Fruit fly (Drosophila melanogaster) whole organism, embryonic: ENCODE data around the gene CG8516.

Experiments used
- Aef1 ChIP-seq: fragments of 200-800 bp; sonication (Bioruptor generic); IDR thresholded peaks from 3 replicates; pipeline ENCODE4 v1.3.6; 2022; ENCODE audit warnings: missing biosample characterization, missing genetic modification characterization
- Antp ChIP-seq: fragments of 200-800 bp; sonication (Bioruptor generic); optimal IDR thresholded peaks from 3 replicates; lab custom pipeline; 2016; ENCODE audit warnings: missing biosample characterization, missing genetic modification characterization
- B-H1 ChIP-seq: fragments of 200-800 bp; sonication (Bioruptor generic); IDR thresholded peaks from 3 replicates; pipeline ENCODE4 v1.3.6; 2022; ENCODE audit warnings: missing biosample characterization, missing genetic modification characterization
- Bdp1 ChIP-seq: fragments of 200-800 bp; sonication (Bioruptor generic); optimal IDR thresholded peaks from 3 replicates; lab custom pipeline; 2016; ENCODE audit warnings: missing biosample characterization, missing genetic modification characterization
- CG10321 ChIP-seq: fragments of 200-800 bp; sonication (Bioruptor generic); IDR thresholded peaks from 2 replicates; pipeline ENCODE4 v1.3.6; 2022; ENCODE audit warnings: missing biosample characterization, missing genetic modification characterization
- CG10565 ChIP-seq: fragments of 200-800 bp; sonication (Bioruptor generic); optimal IDR thresholded peaks from 3 replicates; lab custom pipeline; 2016; ENCODE audit warnings: missing biosample characterization, mild to moderate bottlenecking, missing genetic modification characterization
- CG12219 ChIP-seq: fragments of 200-800 bp; sonication (Bioruptor generic); optimal IDR thresholded peaks from 3 replicates; lab custom pipeline; 2018; ENCODE audit warnings: missing biosample characterization, mild to moderate bottlenecking, missing genetic modification characterization
- CG13287 ChIP-seq: fragments of 200-800 bp; sonication (Bioruptor generic); IDR thresholded peaks from 2 replicates; pipeline ENCODE4 v1.3.6; 2022; ENCODE audit warnings: missing biosample characterization, missing genetic modification characterization; ENCODE audit not compliant: partially characterized antibody
- CG1647 ChIP-seq: fragments of 200-800 bp; sonication (Bioruptor generic); optimal IDR thresholded peaks from 3 replicates; lab custom pipeline; 2016; ENCODE audit warnings: missing biosample characterization, missing genetic modification characterization
- CG2199 ChIP-seq: fragments of 200-800 bp; sonication (Bioruptor generic); IDR thresholded peaks from 3 replicates; pipeline ENCODE4 v1.3.6; 2022; ENCODE audit warnings: missing biosample characterization, missing genetic modification characterization
- CG3065 ChIP-seq: fragments of 200-800 bp; sonication (Bioruptor generic); optimal IDR thresholded peaks from 2 replicates; lab custom pipeline; 2016; ENCODE audit warnings: missing biosample characterization, missing genetic modification characterization
- CG32532 ChIP-seq: fragments of 200-800 bp; sonication (Bioruptor generic); IDR thresholded peaks from 2 replicates; pipeline ENCODE4 v1.3.6; 2022; ENCODE audit warnings: missing biosample characterization, missing genetic modification characterization
- CG7928 ChIP-seq: fragments of 200-800 bp; sonication (Bioruptor generic); optimal IDR thresholded peaks from 2 replicates; lab custom pipeline; 2017; ENCODE audit warnings: missing biosample characterization, mild to moderate bottlenecking, missing genetic modification characterization
- CG7987 ChIP-seq: fragments of 200-800 bp; sonication (Bioruptor generic); optimal IDR thresholded peaks from 2 replicates; lab custom pipeline; 2018; ENCODE audit warnings: missing biosample characterization, mild to moderate bottlenecking, missing genetic modification characterization, moderate library complexity
- CG8924 ChIP-seq: fragments of 200-800 bp; optimal IDR thresholded peaks from 3 replicates; lab custom pipeline; 2019; ENCODE audit warnings: missing biosample characterization, mild to moderate bottlenecking, missing genetic modification characterization, moderate library complexity
- CrebB ChIP-seq: fragments of 200-800 bp; sonication (Bioruptor generic); optimal IDR thresholded peaks from 3 replicates; lab custom pipeline; 2018; ENCODE audit warnings: missing biosample characterization, mild to moderate bottlenecking, missing genetic modification characterization
- D ChIP-seq, 2 experiments: fragments of 200-800 bp in 1 of 2; fragments of >200 bp in 1 of 2; sonication (Bioruptor generic) in 1 of 2; optimal IDR thresholded peaks; 2 replicates in 1 of 2; 3 replicates in 1 of 2; lab custom pipeline; 2017; ENCODE audit warnings: mild to moderate bottlenecking in 1 of 2, missing biosample characterization in 1 of 2, missing genetic modification characterization in 1 of 2, missing genetic modification reagents in 1 of 2
- Deaf1 ChIP-seq: fragments of 200-800 bp; optimal IDR thresholded peaks from 3 replicates; lab custom pipeline; 2019; ENCODE audit warnings: missing biosample characterization, mild to moderate bottlenecking, missing genetic modification characterization, moderate library complexity
- E2f2 ChIP-seq: fragments of 200-800 bp; sonication (Bioruptor generic); IDR thresholded peaks from 2 replicates; pipeline ENCODE4 v1.3.6; 2022; ENCODE audit warnings: missing biosample characterization, missing genetic modification characterization
- Ets65A ChIP-seq: fragments of 200-800 bp; sonication (Bioruptor generic); peaks from one replicate; lab custom pipeline; 2016; ENCODE audit warnings: missing biosample characterization, missing genetic modification characterization
- HLH4C ChIP-seq: fragments of 200-800 bp; sonication (Bioruptor generic); IDR thresholded peaks from 3 replicates; pipeline ENCODE4 v1.3.6; 2022; ENCODE audit warnings: missing biosample characterization, missing genetic modification characterization; ENCODE audit not compliant: partially characterized antibody
- Hsf ChIP-seq: fragments of 200-800 bp; sonication (Bioruptor generic); optimal IDR thresholded peaks from 3 replicates; lab custom pipeline; 2016; ENCODE audit warnings: missing biosample characterization, missing genetic modification characterization
- Lim3 ChIP-seq: fragments of 200-800 bp; sonication (Bioruptor generic); IDR thresholded peaks from 2 replicates; pipeline ENCODE4 v1.3.6; 2022; ENCODE audit warnings: missing biosample characterization, missing genetic modification characterization
- Nf-YA ChIP-seq: fragments of 200-800 bp; sonication (Bioruptor generic); IDR thresholded peaks from 2 replicates; pipeline ENCODE4 v1.3.6; 2022; ENCODE audit warnings: missing biosample characterization, missing genetic modification characterization
- Nf-YC ChIP-seq: fragments of 200-800 bp; optimal IDR thresholded peaks from 3 replicates; lab custom pipeline; 2019; ENCODE audit warnings: missing biosample characterization, mild to moderate bottlenecking, missing genetic modification characterization, moderate library complexity
- Opbp ChIP-seq: fragments of 200-800 bp; sonication (Bioruptor generic); IDR thresholded peaks from 3 replicates; pipeline ENCODE4 v1.3.6; 2022; ENCODE audit warnings: missing biosample characterization, missing genetic modification characterization; ENCODE audit not compliant: partially characterized antibody
- PHDP ChIP-seq: fragments of 200-800 bp; sonication (Bioruptor generic); optimal IDR thresholded peaks from 3 replicates; lab custom pipeline; 2018; ENCODE audit warnings: missing biosample characterization, mild to moderate bottlenecking, missing genetic modification characterization, moderate library complexity
- Poxn ChIP-seq: fragments of 200-800 bp; sonication (Bioruptor generic); IDR thresholded peaks from 2 replicates; pipeline ENCODE4 v1.3.6; 2022; ENCODE audit warnings: missing biosample characterization, missing genetic modification characterization
- Rx ChIP-seq: fragments of 200-800 bp; sonication (Bioruptor generic); IDR thresholded peaks from 2 replicates; pipeline ENCODE4 v1.3.6; 2022; ENCODE audit warnings: missing biosample characterization, missing genetic modification characterization
- Ssrp ChIP-seq: fragments of 200-800 bp; sonication (Bioruptor generic); optimal IDR thresholded peaks from 2 replicates; lab custom pipeline; 2018; ENCODE audit warnings: missing biosample characterization, mild to moderate bottlenecking, missing genetic modification characterization, moderate library complexity
- Usf ChIP-seq: fragments of 200-800 bp; sonication (Bioruptor generic); optimal IDR thresholded peaks from 2 replicates; lab custom pipeline; 2017; ENCODE audit warnings: missing genotype, missing biosample characterization, missing genetic modification characterization
- abd-A ChIP-seq: fragments of 200-800 bp; sonication (Bioruptor generic); optimal IDR thresholded peaks from 3 replicates; lab custom pipeline; 2019; ENCODE audit warnings: missing biosample characterization, mild to moderate bottlenecking, missing genetic modification characterization, moderate library complexity
- bbx ChIP-seq: fragments of 200-800 bp; sonication (Bioruptor generic); IDR thresholded peaks from 2 replicates; pipeline ENCODE4 v1.3.6; 2022; ENCODE audit warnings: missing biosample characterization, missing genetic modification characterization; ENCODE audit not compliant: partially characterized antibody
- caup ChIP-seq: fragments of 200-800 bp; sonication (Bioruptor generic); optimal IDR thresholded peaks from 3 replicates; lab custom pipeline; 2017; ENCODE audit warnings: missing biosample characterization, mild to moderate bottlenecking, missing genetic modification characterization, moderate library complexity; ENCODE audit not compliant: severe bottlenecking
- chif ChIP-seq, 2 experiments: fragments of 200-800 bp; sonication (Bioruptor generic); optimal IDR thresholded peaks; 3 replicates each; lab custom pipeline; 2016; ENCODE audit warnings: missing biosample characterization in 2 of 2, missing genetic modification characterization in 2 of 2
- disco-r ChIP-seq: fragments of 200-800 bp; sonication (Bioruptor generic); optimal IDR thresholded peaks from 2 replicates; lab custom pipeline; 2016; ENCODE audit warnings: missing biosample characterization, missing genetic modification characterization
- dpn ChIP-seq, 2 experiments: fragments of 200-800 bp; sonication (Bioruptor generic); optimal IDR thresholded peaks; 3 replicates each; lab custom pipeline; 2016; ENCODE audit warnings: missing biosample characterization in 2 of 2, missing genetic modification characterization in 2 of 2
- emc ChIP-seq: fragments of 200-800 bp; sonication (Bioruptor generic); optimal IDR thresholded peaks from 2 replicates; lab custom pipeline; 2016; ENCODE audit warnings: missing biosample characterization, missing genetic modification characterization
- ems ChIP-seq: fragments of 200-800 bp; sonication (Bioruptor generic); optimal IDR thresholded peaks from 3 replicates; lab custom pipeline; 2016; ENCODE audit warnings: missing biosample characterization, missing genetic modification characterization
- eyg ChIP-seq: fragments of 200-800 bp; sonication (Bioruptor generic); optimal IDR thresholded peaks from 3 replicates; lab custom pipeline; 2016; ENCODE audit warnings: missing biosample characterization, missing genetic modification characterization
- grau ChIP-seq: fragments of 200-800 bp; optimal IDR thresholded peaks from 3 replicates; lab custom pipeline; 2019; ENCODE audit warnings: missing biosample characterization, mild to moderate bottlenecking, missing genetic modification characterization, moderate library complexity
- insv ChIP-seq, 2 experiments: fragments of 200-800 bp; sonication (Bioruptor generic); optimal IDR thresholded peaks; 3 replicates each; lab custom pipeline; 2016 to 2018; ENCODE audit warnings: missing biosample characterization in 2 of 2, missing genetic modification characterization in 2 of 2
- p53 ChIP-seq: fragments of 200-800 bp; sonication (Bioruptor generic); optimal IDR thresholded peaks from 2 replicates; lab custom pipeline; 2016; ENCODE audit warnings: missing biosample characterization, missing genetic modification characterization
- ro ChIP-seq: fragments of 200-800 bp; sonication (Bioruptor generic); IDR thresholded peaks from 2 replicates; pipeline ENCODE4 v1.3.6; 2022; ENCODE audit warnings: missing biosample characterization, missing genetic modification characterization
- slou ChIP-seq: fragments of 200-800 bp; sonication (Bioruptor generic); optimal IDR thresholded peaks from 3 replicates; lab custom pipeline; 2016; ENCODE audit warnings: missing biosample characterization, missing genetic modification characterization
- stc ChIP-seq: fragments of 200-800 bp; sonication (Bioruptor generic); IDR thresholded peaks from 2 replicates; pipeline ENCODE4 v1.3.6; 2022; ENCODE audit warnings: missing biosample characterization, missing genetic modification characterization
- ttk ChIP-seq: fragments of 200-800 bp; sonication (Bioruptor generic); IDR thresholded peaks from 2 replicates; pipeline ENCODE4 v2.1.2; 2022; ENCODE audit warnings: missing biosample characterization, missing genetic modification characterization
- unpg ChIP-seq: fragments of 200-800 bp; sonication (Bioruptor generic); optimal IDR thresholded peaks from 3 replicates; lab custom pipeline; 2018; ENCODE audit warnings: missing biosample characterization, mild to moderate bottlenecking, missing genetic modification characterization, moderate library complexity
- vnd ChIP-seq: fragments of 200-800 bp; sonication (Bioruptor generic); IDR thresholded peaks from 3 replicates; pipeline ENCODE4 v1.3.6; 2022; ENCODE audit warnings: missing biosample characterization, missing genetic modification characterization; ENCODE audit not compliant: partially characterized antibody
- vvl ChIP-seq: fragments of 200-800 bp; sonication (Bioruptor generic); IDR thresholded peaks from 2 replicates; pipeline ENCODE4 v1.3.6; 2022; ENCODE audit warnings: missing biosample characterization, missing genetic modification characterization

The CG8516 gene

DNA sequence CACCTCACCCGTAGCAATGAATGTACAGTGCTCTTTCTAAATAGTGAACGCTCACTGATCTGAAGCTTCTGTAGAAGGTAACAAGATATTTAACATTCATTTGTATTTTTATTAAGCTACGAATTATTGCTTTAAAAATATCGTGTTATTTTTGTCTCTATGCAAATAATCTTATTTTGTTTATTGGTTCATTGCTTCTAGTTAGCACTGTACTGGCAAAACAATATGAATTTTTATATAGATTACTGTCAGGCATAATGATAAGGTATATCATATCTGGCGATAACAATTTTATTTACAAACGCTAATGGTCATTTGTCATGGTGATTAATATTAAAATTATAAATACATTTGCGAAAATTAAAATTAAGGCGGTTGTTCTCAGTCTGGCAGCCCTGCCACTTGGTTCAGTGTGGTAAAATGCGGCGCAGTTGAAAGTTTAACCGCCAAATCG is 21.5 kb upstream of the CG8516 start, which contains the start of gene CG9471 (continued):
- peak; percentile 94 for TF ChIP-seq CG32532 (GFP tag; lab: Robert Waterston, UW)
- peak; percentile 88 for TF ChIP-seq Nf-YA (GFP tag; lab: Robert Waterston, UW)
- TF ChIP-seq CG1647: peak; percentile 85
- peak; percentile 32; the same call in 1 of the 3 replicates for TF ChIP-seq HLH4C (GFP tag; lab: Robert Waterston, UW)
- peak; percentile 90 for TF ChIP-seq B-H1 (GFP tag; lab: Robert Waterston, UW)
- no peak for TF ChIP-seq vnd (GFP tag; lab: Robert Waterston, UW)
- TF ChIP-seq ro (GFP tag; lab: Robert Waterston, UW): peak; percentile 74
- TF ChIP-seq emc (GFP tag; lab: Kevin White, UChicago): peak; percentile 70
- peak; percentile 86 for TF ChIP-seq eyg (GFP tag; lab: Kevin White, UChicago)
- TF ChIP-seq slou: peak; percentile 91
- TF ChIP-seq Aef1 (GFP tag; lab: Robert Waterston, UW): peak; percentile 91
- peak; percentile 99 for TF ChIP-seq grau (tag; lab: Kevin White, UChicago)
- TF ChIP-seq vvl (GFP tag; lab: Robert Waterston, UW): peak; percentile 97
- no peak for TF ChIP-seq D (optimal IDR thresholded peaks at IDR 0.05; lab: Kevin White, UChicago)
- peak; percentile 78 for TF ChIP-seq D (GFP tag; optimal IDR thresholded peaks at IDR 0.05; lab: Kevin White, UChicago)
- peak; percentile 87 for TF ChIP-seq caup (GFP tag; lab: Kevin White, UChicago)
- peak; percentile 93 for TF ChIP-seq CG8924 (tag; lab: Kevin White, UChicago)
- 0 out of 3 replicates have a peak, but pooled peaks have one; percentile 52 for TF ChIP-seq CG2199 (GFP tag; lab: Robert Waterston, UW)
- peak; percentile 94 for TF ChIP-seq unpg (GFP tag; lab: Kevin White, UChicago)
- TF ChIP-seq ems (GFP tag; lab: Kevin White, UChicago): peak; percentile 85
- peak; percentile 87 for TF ChIP-seq ttk (GFP tag; lab: Robert Waterston, UW)
- TF ChIP-seq CrebB (tag; lab: Kevin White, UChicago): peak; percentile 88
- TF ChIP-seq Ssrp (tag; lab: Kevin White, UChicago): peak; percentile 87
- peak in 1 of 2 experiments; percentile 55 for TF ChIP-seq insv (GFP tag; optimal IDR thresholded peaks at IDR 0.05; lab: Kevin White, UChicago)
- peak; percentile 73 for TF ChIP-seq Usf (GFP tag; lab: Kevin White, UChicago)
- peak; percentile 30; the same call in 1 of the 2 replicates for TF ChIP-seq CG13287 (GFP tag; lab: Robert Waterston, UW)
- TF ChIP-seq Poxn (GFP tag; lab: Robert Waterston, UW): peak; percentile 73
- peak; percentile 3 for TF ChIP-seq p53 (GFP tag; lab: Kevin White, UChicago)
- TF ChIP-seq CG3065 (GFP tag; lab: Kevin White, UChicago): peak; percentile 60
- peak; percentile 80 for TF ChIP-seq CG7987 (GFP tag; lab: Kevin White, UChicago)
- peak; percentile 67 for TF ChIP-seq CG10321 (GFP tag; lab: Robert Waterston, UW)
- peak; percentile 59 for TF ChIP-seq CG7928 (GFP tag; lab: Kevin White, UChicago)
- TF ChIP-seq Hsf (GFP tag; lab: Kevin White, UChicago): peak; percentile 94
- peak; percentile 64 for TF ChIP-seq CG10565 (GFP tag; lab: Kevin White, UChicago)
- TF ChIP-seq dpn (GFP tag; optimal IDR thresholded peaks at IDR 0.05; lab: Kevin White, UChicago): peak; percentile 90 to 93
- no peak for TF ChIP-seq Opbp (GFP tag; lab: Robert Waterston, UW)
- peak; percentile 65; the same call in 1 of the 2 replicates for TF ChIP-seq Lim3 (GFP tag; lab: Robert Waterston, UW)
- peak; percentile 86 for TF ChIP-seq CG12219 (GFP tag; lab: Kevin White, UChicago)
- peak; percentile 95 for TF ChIP-seq PHDP (tag; lab: Kevin White, UChicago)
- TF ChIP-seq stc (GFP tag; lab: Robert Waterston, UW): peak; percentile 94
- TF ChIP-seq Deaf1: peak; percentile 73
- peak; percentile 78 for TF ChIP-seq Bdp1 (GFP tag; lab: Kevin White, UChicago)
- TF ChIP-seq Rx (GFP tag; lab: Robert Waterston, UW): peak; percentile 90
- peak; percentile 89 for TF ChIP-seq Antp (GFP tag; lab: Kevin White, UChicago)
- no peak for TF ChIP-seq abd-A (tag; lab: Kevin White, UChicago)
- TF ChIP-seq E2f2 (GFP tag; lab: Robert Waterston, UW): peak; percentile 92
- TF ChIP-seq Ets65A (GFP tag; lab: Kevin White, UChicago): peak; percentile 97
- TF ChIP-seq bbx (GFP tag; lab: Robert Waterston, UW): no peak
- TF ChIP-seq disco-r (GFP tag; lab: Kevin White, UChicago): peak; percentile 43
- TF ChIP-seq chif (GFP tag; optimal IDR thresholded peaks at IDR 0.05; lab: Kevin White, UChicago): peak; percentile 85 to 89
- peak; percentile 82 for TF ChIP-seq Nf-YC
